Fruit fly (Drosophila melanogaster) whole organism, wandering third instar larva: ENCODE data around the gene CG31178.

Experiments used
- jim ChIP-seq: fragments of 175-275, 200-325 bp; sonication (Bioruptor generic); optimal IDR thresholded peaks from 2 replicates; lab custom pipeline; 2016; ENCODE audit warnings: missing biosample characterization, mild to moderate bottlenecking, missing genetic modification characterization
- rgr ChIP-seq: fragments of 200-800 bp; sonication (Bioruptor generic); optimal IDR thresholded peaks from 3 replicates; lab custom pipeline; 2016; ENCODE audit warnings: missing biosample characterization, mild to moderate bottlenecking, missing genetic modification characterization

- no peak for TF ChIP-seq rgr (GFP tag; lab: Kevin White, UChicago)
- no peak for TF ChIP-seq jim (GFP tag; lab: Kevin White, UChicago)
Observed at dm6 chr3R:21916987-21917386, 43.4 kb downstream of the CG31178 start.
